Fruit fly (Drosophila melanogaster) whole organism, wandering third instar larva: Measurements from ENCODE around the gene CG43249.

ENCODE experiments used
- Abd-B ChIP-seq: fragments of >200 bp; optimal IDR thresholded peaks from 2 replicates; lab custom pipeline; 2017; ENCODE audit warnings: missing biosample characterization, missing genetic modification characterization
- CG32264 ChIP-seq: fragments of 200-800 bp; sonication (Bioruptor generic); optimal IDR thresholded peaks from 2 replicates; lab custom pipeline; 2016; ENCODE audit warnings: missing biosample characterization, missing genetic modification characterization
- CG9705 ChIP-seq: fragments of 200-800 bp; sonication (Bioruptor generic); optimal IDR thresholded peaks from 2 replicates; lab custom pipeline; 2018; ENCODE audit warnings: missing biosample characterization, mild to moderate bottlenecking, missing genetic modification characterization
- CrebA ChIP-seq: fragments of 200-800 bp; sonication (Bioruptor generic); optimal IDR thresholded peaks from 2 replicates; lab custom pipeline; 2016; ENCODE audit warnings: missing biosample characterization, mild to moderate bottlenecking, missing genetic modification characterization, borderline replicate concordance
- Dfd ChIP-seq: fragments of >200 bp; optimal IDR thresholded peaks from 2 replicates; lab custom pipeline; 2017; ENCODE audit warnings: missing biosample characterization, missing genetic modification characterization
- Dif ChIP-seq: fragments of 200-275, 200-300 bp; sonication (Bioruptor generic); optimal IDR thresholded peaks from 2 replicates; lab custom pipeline; 2018; ENCODE audit warnings: missing biosample characterization, missing genetic modification characterization; ENCODE audit not compliant: partially characterized antibody
- HLH106 ChIP-seq: fragments of 200-800 bp; optimal IDR thresholded peaks from 3 replicates; lab custom pipeline; 2019; ENCODE audit warnings: missing biosample characterization, mild to moderate bottlenecking, missing genetic modification characterization, moderate library complexity
- Hnf4 ChIP-seq: fragments of 200-800 bp; sonication (Bioruptor generic); optimal IDR thresholded peaks from 2 replicates; lab custom pipeline; 2016; ENCODE audit warnings: missing biosample characterization, mild to moderate bottlenecking, missing genetic modification characterization
- Hr78 ChIP-seq: fragments of >200 bp; optimal IDR thresholded peaks from 2 replicates; lab custom pipeline; 2017; ENCODE audit warnings: missing biosample characterization, missing genetic modification characterization
- Hr83 ChIP-seq: fragments of 200-300 bp; sonication (Bioruptor generic); optimal IDR thresholded peaks from 2 replicates; lab custom pipeline; 2016; ENCODE audit warnings: missing biosample characterization, mild to moderate bottlenecking, missing genetic modification characterization, moderate library complexity; ENCODE audit not compliant: poor library complexity, severe bottlenecking
- Jra ChIP-seq: sonication (Bioruptor generic); optimal IDR thresholded peaks from 2 replicates; lab custom pipeline; 2016; ENCODE audit warnings: missing biosample characterization, missing genetic modification characterization
- Mio ChIP-seq: sonication (Bioruptor generic); optimal IDR thresholded peaks from 2 replicates; lab custom pipeline; 2016; ENCODE audit warnings: missing biosample characterization, missing genetic modification characterization
- N ChIP-seq: fragments of >200 bp; optimal IDR thresholded peaks from 2 replicates; lab custom pipeline; 2018; ENCODE audit warnings: missing biosample characterization, missing external identifiers, missing genetic modification characterization
- OdsH ChIP-seq: fragments of 200-800 bp; sonication (Bioruptor generic); optimal IDR thresholded peaks from 2 replicates; lab custom pipeline; 2016; ENCODE audit warnings: missing biosample characterization, mild to moderate bottlenecking, missing genetic modification characterization
- Rel ChIP-seq, 2 experiments: fragments of 200-800 bp; sonication (Bioruptor generic) in 1 of 2; optimal IDR thresholded peaks; 2 replicates in 1 of 2; 3 replicates in 1 of 2; lab custom pipeline; 2016 to 2019; ENCODE audit warnings: mild to moderate bottlenecking in 2 of 2, missing biosample characterization in 2 of 2, missing genetic modification characterization in 2 of 2, moderate library complexity in 1 of 2
- Sp1 ChIP-seq: fragments of 200-800 bp; sonication (Bioruptor generic); optimal IDR thresholded peaks from 3 replicates; lab custom pipeline; 2019; ENCODE audit warnings: missing biosample characterization, mild to moderate bottlenecking, missing genetic modification characterization, moderate library complexity
- Vsx2 ChIP-seq: fragments of 200-300, 225-300 bp; sonication (Bioruptor generic); optimal IDR thresholded peaks from 2 replicates; lab custom pipeline; 2018; ENCODE audit warnings: missing biosample characterization, missing genetic modification characterization; ENCODE audit not compliant: partially characterized antibody
- brk ChIP-seq: fragments of 200-800 bp; sonication (Bioruptor generic); optimal IDR thresholded peaks from 2 replicates; lab custom pipeline; 2016; ENCODE audit warnings: missing biosample characterization, mild to moderate bottlenecking, missing genetic modification characterization
- dl ChIP-seq, 2 experiments: fragments of 175-275, 200-275 bp in 1 of 2; fragments of 200-275 bp in 1 of 2; sonication (Bioruptor generic); optimal IDR thresholded peaks; lab custom pipeline; 2018; ENCODE audit warnings: mild to moderate bottlenecking in 2 of 2, missing biosample characterization in 2 of 2, missing genetic modification characterization in 2 of 2, moderate library complexity in 2 of 2; ENCODE audit not compliant: partially characterized antibody in 2 of 2, insufficient read depth in 1 of 2
- ey ChIP-seq: fragments of 200-800 bp; sonication (Bioruptor generic); optimal IDR thresholded peaks from 2 replicates; lab custom pipeline; 2016; ENCODE audit warnings: missing biosample characterization, missing genetic modification characterization
- foxo ChIP-seq, 2 experiments: fragments of 200-800 bp; sonication (Bioruptor generic); optimal IDR thresholded peaks; 2 replicates in 1 of 2; 3 replicates in 1 of 2; lab custom pipeline; 2016 to 2017; ENCODE audit warnings: missing biosample characterization in 2 of 2, missing genetic modification characterization in 2 of 2
- fru ChIP-seq: fragments of 200-800 bp; sonication (Bioruptor generic); optimal IDR thresholded peaks from 3 replicates; lab custom pipeline; 2016; ENCODE audit warnings: missing biosample characterization, mild to moderate bottlenecking, missing genetic modification characterization
- h ChIP-seq: fragments of 200-800 bp; sonication (Bioruptor generic); optimal IDR thresholded peaks from 3 replicates; lab custom pipeline; 2016; ENCODE audit warnings: missing biosample characterization, mild to moderate bottlenecking, missing genetic modification characterization
- jim ChIP-seq: fragments of 175-275, 200-325 bp; sonication (Bioruptor generic); optimal IDR thresholded peaks from 2 replicates; lab custom pipeline; 2016; ENCODE audit warnings: missing biosample characterization, mild to moderate bottlenecking, missing genetic modification characterization
- lola ChIP-seq: fragments of >200 bp; optimal IDR thresholded peaks from 2 replicates; lab custom pipeline; 2017; ENCODE audit warnings: missing biosample characterization, missing genetic modification characterization
- pan ChIP-seq: fragments of >200 bp; optimal IDR thresholded peaks from 2 replicates; lab custom pipeline; 2017
- psq ChIP-seq: fragments of 200-800 bp; sonication (Bioruptor generic); optimal IDR thresholded peaks from 3 replicates; lab custom pipeline; 2017; ENCODE audit warnings: missing biosample characterization, mild to moderate bottlenecking, missing genetic modification characterization, moderate library complexity
- rgr ChIP-seq: fragments of 200-800 bp; sonication (Bioruptor generic); optimal IDR thresholded peaks from 3 replicates; lab custom pipeline; 2016; ENCODE audit warnings: missing biosample characterization, mild to moderate bottlenecking, missing genetic modification characterization
- sage ChIP-seq: fragments of 200-800 bp; sonication (Bioruptor generic); optimal IDR thresholded peaks from 2 replicates; lab custom pipeline; 2016; ENCODE audit warnings: missing biosample characterization, mild to moderate bottlenecking, missing genetic modification characterization
- sv ChIP-seq: fragments of 200-800 bp; sonication (Bioruptor generic); optimal IDR thresholded peaks from 3 replicates; lab custom pipeline; 2016; ENCODE audit warnings: missing biosample characterization, missing genetic modification characterization
- usp ChIP-seq: fragments of >200 bp; optimal IDR thresholded peaks from 2 replicates; lab custom pipeline; 2017; ENCODE audit warnings: missing biosample characterization, missing genetic modification characterization
- woc ChIP-seq: sonication (Bioruptor generic); optimal IDR thresholded peaks from 2 replicates; lab custom pipeline; 2016; ENCODE audit warnings: missing biosample characterization, mild to moderate bottlenecking, missing genetic modification characterization

The CG43249 gene

dm6 chr3L:16328207-16328891 lies 24.3 kb downstream of the CG43249 start, which contains the start of gene CG13058:
Gene CG13058, plus strand, starts transcription at chr3L:16328841.
- TF ChIP-seq sv (GFP tag; lab: Kevin White, UChicago) (peak; percentile 50), Dfd (GFP tag; lab: Kevin White, UChicago) (no peak)

dm6 chr3L:16329495-16329894 lies 25.4 kb downstream of the CG43249 start, which contains the start of gene CG33061:
Gene CG33061, plus strand, starts transcription at chr3L:16329795.
- TF ChIP-seq rgr (GFP tag; lab: Kevin White, UChicago) (no peak), Vsx2 (GFP tag; lab: Kevin White, UChicago) (no peak), dl (GFP tag; optimal IDR thresholded peaks at IDR 0.05; lab: Kevin White, UChicago; ENCODE audit: insufficient read depth in 1 of 2, partially characterized antibody in 2 of 2) (no peak), lola (GFP tag; lab: Kevin White, UChicago) (no peak), Abd-B (no peak), Sp1 (GFP tag; lab: Kevin White, UChicago) (no peak), Mio (GFP tag; lab: Kevin White, UChicago) (no peak), psq (GFP tag; lab: Kevin White, UChicago) (no peak), OdsH (GFP tag; lab: Kevin White, UChicago) (no peak), Hr78 (no peak), Jra (GFP tag; lab: Kevin White, UChicago) (no peak), Hnf4 (GFP tag; lab: Kevin White, UChicago) (no peak), h (GFP tag; lab: Kevin White, UChicago) (no peak), CG9705 (GFP tag; lab: Kevin White, UChicago) (no peak), woc (GFP tag; lab: Kevin White, UChicago) (no peak), HLH106 (no peak), Hr83 (GFP tag; lab: Kevin White, UChicago) (no peak), sage (GFP tag; lab: Kevin White, UChicago) (no peak)
- TF ChIP-seq, all 38 proteins: peak for 0

- no peak for TF ChIP-seq dl (GFP tag; optimal IDR thresholded peaks at IDR 0.05; lab: Kevin White, UChicago; ENCODE audit: insufficient read depth in 1 of 2, partially characterized antibody in 2 of 2)
- no peak for TF ChIP-seq brk (GFP tag; lab: Kevin White, UChicago)
- no peak for TF ChIP-seq usp
- TF ChIP-seq CG32264 (GFP tag; lab: Kevin White, UChicago) = no peak
- TF ChIP-seq Hr78 = no peak
- TF ChIP-seq lola (GFP tag; lab: Kevin White, UChicago) = no peak
- no peak for TF ChIP-seq foxo (GFP tag; optimal IDR thresholded peaks at IDR 0.05; lab: Kevin White, UChicago)
These were observed 26.7 kb downstream of the CG43249 start, which contains the start of gene CG33060 for dm6 chr3L:16330740-16331139. Gene CG33060, plus strand, starts transcription at chr3L:16331040.

dm6 chr3L:16331633-16332032 lies 27.6 kb downstream of the CG43249 start, which contains the start of gene retinin:
Gene retinin, plus strand, starts transcription at chr3L:16331933.
- TF ChIP-seq rgr (GFP tag; lab: Kevin White, UChicago) = no peak
- TF ChIP-seq fru = no peak
- TF ChIP-seq jim = no peak
- no peak for TF ChIP-seq Vsx2 (GFP tag; lab: Kevin White, UChicago)
- TF ChIP-seq Hr78 = no peak
- no peak for TF ChIP-seq psq (GFP tag; lab: Kevin White, UChicago)
- no peak for TF ChIP-seq Hr83 (GFP tag; lab: Kevin White, UChicago)
- no peak for TF ChIP-seq brk (GFP tag; lab: Kevin White, UChicago)
- no peak for TF ChIP-seq Mio (GFP tag; lab: Kevin White, UChicago)
- TF ChIP-seq OdsH (GFP tag; lab: Kevin White, UChicago) = no peak
- TF ChIP-seq Dif (GFP tag; lab: Kevin White, UChicago) = no peak
- no peak for TF ChIP-seq N (GFP tag; lab: Kevin White, UChicago)
- TF ChIP-seq foxo (GFP tag; optimal IDR thresholded peaks at IDR 0.05; lab: Kevin White, UChicago) = no peak
- no peak for TF ChIP-seq woc (GFP tag; lab: Kevin White, UChicago)
- TF ChIP-seq CG32264 (GFP tag; lab: Kevin White, UChicago) = no peak
- no peak for TF ChIP-seq h (GFP tag; lab: Kevin White, UChicago)

dm6 chr3L:16333013-16333412 lies 28.9 kb downstream of the CG43249 start, which contains the start of gene CG13056:
Gene CG13056, plus strand, starts transcription at chr3L:16333313.
- TF ChIP-seq ey (GFP tag; lab: Kevin White, UChicago) = no peak
- TF ChIP-seq usp = no peak
- TF ChIP-seq jim = no peak
- TF ChIP-seq fru = no peak
- no peak for TF ChIP-seq pan (lab: Kevin White, UChicago)
- no peak for TF ChIP-seq woc (GFP tag; lab: Kevin White, UChicago)
- TF ChIP-seq CrebA (GFP tag; lab: Kevin White, UChicago) = no peak
- no peak for TF ChIP-seq CG9705 (GFP tag; lab: Kevin White, UChicago)
- TF ChIP-seq Rel (GFP tag; optimal IDR thresholded peaks at IDR 0.05; lab: Kevin White, UChicago) = no peak
- no peak for TF ChIP-seq Rel (tag; optimal IDR thresholded peaks at IDR 0.05; lab: Kevin White, UChicago)
- TF ChIP-seq HLH106 = no peak
- no peak for TF ChIP-seq Hr78
- TF ChIP-seq sv (GFP tag; lab: Kevin White, UChicago) = no peak
- TF ChIP-seq h (GFP tag; lab: Kevin White, UChicago) = no peak
- TF ChIP-seq dl (GFP tag; optimal IDR thresholded peaks at IDR 0.05; lab: Kevin White, UChicago; ENCODE audit: insufficient read depth in 1 of 2, partially characterized antibody in 2 of 2) = no peak
- no peak for TF ChIP-seq Hnf4 (GFP tag; lab: Kevin White, UChicago)
- no peak for TF ChIP-seq Dif (GFP tag; lab: Kevin White, UChicago)
- no peak for TF ChIP-seq Jra (GFP tag; lab: Kevin White, UChicago)
